Fruit fly (Drosophila melanogaster): Measurements from ENCODE around the gene Ac76E.

DNA sequence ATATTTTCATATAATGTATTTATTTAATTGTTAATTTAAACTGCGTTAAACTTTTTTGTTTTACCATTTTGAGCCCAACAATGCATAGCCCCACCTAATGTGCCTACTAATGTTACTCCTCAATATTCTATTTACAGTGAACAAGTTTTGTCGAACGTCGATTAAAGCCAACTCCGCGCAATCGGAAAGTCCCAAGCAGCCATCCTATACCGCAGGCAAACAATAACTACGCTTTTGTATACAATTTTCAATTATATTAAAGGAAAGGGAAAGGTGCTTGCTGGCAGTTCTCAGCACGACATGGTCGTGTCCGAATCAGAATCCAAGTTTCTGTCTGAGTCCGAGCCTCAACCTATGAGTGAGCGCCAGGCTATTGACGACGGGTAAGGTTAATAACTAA, 42.3 kb downstream of the Ac76E start, which contains the start of gene CG17732:
- TF ChIP-seq topi (GFP tag; optimal IDR thresholded peaks at IDR 0.05) (no peak), CG9139 (GFP tag; optimal IDR thresholded peaks at IDR 0.05) (no peak), Smox (GFP tag; optimal IDR thresholded peaks at IDR 0.05) (no peak), CG3032 (tag; optimal IDR thresholded peaks at IDR 0.05) (no peak), CG7368 (GFP tag; optimal IDR thresholded peaks at IDR 0.05) (no peak), fd85E (GFP tag; optimal IDR thresholded peaks at IDR 0.05) (no peak), CG32006 (GFP tag; optimal IDR thresholded peaks at IDR 0.05) (no peak), CG16779 (tag; optimal IDR thresholded peaks at IDR 0.05) (no peak), CG1621 (tag; optimal IDR thresholded peaks at IDR 0.05) (no peak), achi (GFP tag; optimal IDR thresholded peaks at IDR 0.05) (no peak)

Measured in whole organism, prepupa.